Worm (Caenorhabditis elegans): ENCODE results near the gene fbxb-19.

The fbxb-19 gene

ce11 chrII:1694530-1694929 is 5.5 kb upstream of the fbxb-19 start, which contains the start of gene fbxc-26:
Gene fbxc-26, minus strand, starts transcription at chrII:1694630.
- TF ChIP-seq lin-38 (GFP tag; IDR thresholded peaks at IDR 0.05): no peak
- TF ChIP-seq snpc-1.2 (GFP tag; IDR thresholded peaks at IDR 0.05): no peak
- no peak for TF ChIP-seq lin-1 (GFP tag; IDR thresholded peaks at IDR 0.05)
- no peak for TF ChIP-seq nhr-77 (tag; optimal IDR thresholded peaks at IDR 0.05)
- no peak for TF ChIP-seq php-3 (GFP tag; IDR thresholded peaks at IDR 0.05)
- TF ChIP-seq dmd-9 (GFP tag; IDR thresholded peaks at IDR 0.05): no peak
- no peak for TF ChIP-seq D1046.2 (GFP tag; IDR thresholded peaks at IDR 0.05)
- TF ChIP-seq vab-7 (GFP tag; IDR thresholded peaks at IDR 0.05): no peak
- no peak for TF ChIP-seq nhr-76 (tag; optimal IDR thresholded peaks at IDR 0.05)
- no peak for TF ChIP-seq lir-3 (tag; optimal IDR thresholded peaks at IDR 0.05)
- no peak for TF ChIP-seq nhr-111 (GFP tag; optimal IDR thresholded peaks at IDR 0.05)
- no peak for TF ChIP-seq ZK546.5 (tag; optimal IDR thresholded peaks at IDR 0.05)

- no peak for TF ChIP-seq lin-29 (GFP tag; IDR thresholded peaks at IDR 0.05)
- no peak for TF ChIP-seq spr-1 (tag; optimal IDR thresholded peaks at IDR 0.05)
- TF ChIP-seq hlh-11 (tag; optimal IDR thresholded peaks at IDR 0.05): no peak
- TF ChIP-seq nhr-77 (tag; optimal IDR thresholded peaks at IDR 0.05): no peak
- TF ChIP-seq mdt-29 (GFP tag; IDR thresholded peaks at IDR 0.05): no peak
- no peak for TF ChIP-seq egl-27 (tag; optimal IDR thresholded peaks at IDR 0.05)
- no peak for TF ChIP-seq F44E2.7 (GFP tag; IDR thresholded peaks at IDR 0.05)
- TF ChIP-seq lim-7 (GFP tag; IDR thresholded peaks at IDR 0.05): no peak
- no peak for TF ChIP-seq sdz-12 (GFP tag; optimal IDR thresholded peaks at IDR 0.05)
These were observed 3.8 kb upstream of the fbxb-19 start, which contains the start of gene fbxc-21 for ce11 chrII:1692827-1693226. Gene fbxc-21, minus strand, starts transcription at chrII:1692927.

DNA sequence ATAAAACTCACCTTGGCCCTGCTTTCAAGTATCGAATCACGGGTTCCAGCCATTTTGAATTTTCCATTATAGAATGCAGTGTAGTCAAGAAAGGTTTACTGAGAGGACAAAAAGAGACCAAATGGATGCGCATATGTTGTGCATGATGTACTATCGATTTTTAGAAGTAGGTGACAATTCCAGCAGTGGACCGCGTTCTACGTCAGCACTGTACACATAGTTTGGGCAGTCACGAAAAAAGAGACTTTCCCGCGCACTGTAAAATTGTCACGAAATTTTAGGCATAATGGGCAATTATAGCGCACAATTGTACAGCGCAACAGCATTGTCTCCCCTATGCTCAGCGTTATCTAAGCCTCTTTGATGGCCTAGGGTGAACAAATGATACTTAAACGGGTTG is 2.0 kb upstream of the fbxb-19 start, which contains the start of gene fbxc-22:
TSS of gene fbxc-22 (minus strand) at position 101 of the 400 bp plus-strand sequence.
- TF ChIP-seq nhr-111 (GFP tag; optimal IDR thresholded peaks at IDR 0.05) (no peak), madf-5 (GFP tag; IDR thresholded peaks at IDR 0.05) (no peak), Y5F2A.4 (GFP tag; optimal IDR thresholded peaks at IDR 0.05) (no peak), cey-2 (tag; optimal IDR thresholded peaks at IDR 0.05; ENCODE audit: borderline replicate concordance, insufficient read depth) (no peak), daf-19 (GFP tag; conservative IDR thresholded peaks at IDR 0.05) (no peak), F37D6.2 (tag; optimal IDR thresholded peaks at IDR 0.05) (no peak), lir-3 (tag; optimal IDR thresholded peaks at IDR 0.05) (no peak), ceh-62 (tag; optimal IDR thresholded peaks at IDR 0.05) (no peak), jun-1 (tag; optimal IDR thresholded peaks at IDR 0.05) (no peak), lim-7 (GFP tag; IDR thresholded peaks at IDR 0.05) (no peak), snpc-1.2 (GFP tag; IDR thresholded peaks at IDR 0.05) (no peak), ceh-32 (tag; optimal IDR thresholded peaks at IDR 0.05; ENCODE audit: poor library complexity) (no peak)

ce11 chrII:1683742-1684141 is 5.2 kb downstream of the fbxb-19 start, which contains the start of gene fbxb-25:
Gene fbxb-25, plus strand, starts transcription at chrII:1684042.
- TF ChIP-seq ces-1 (GFP tag; optimal IDR thresholded peaks at IDR 0.05): no peak
- peak; percentile 53 for TF ChIP-seq duxl-1 (tag; optimal IDR thresholded peaks at IDR 0.05; ENCODE audit: poor library complexity)
- TF ChIP-seq mep-1 (tag; optimal IDR thresholded peaks at IDR 0.05): no peak
- no peak for TF ChIP-seq mes-2 (tag; optimal IDR thresholded peaks at IDR 0.05; ENCODE audit: poor library complexity, severe bottlenecking)
- TF ChIP-seq unc-39 (tag; optimal IDR thresholded peaks at IDR 0.05): no peak
- TF ChIP-seq aha-1 (tag): peak; percentile 39

ce11 chrII:1682218-1682617 is 6.8 kb downstream of the fbxb-19 start, which contains the start of gene fbxb-26:
Gene fbxb-26, plus strand, starts transcription at chrII:1682518.
- TF ChIP-seq snpc-1.2 (GFP tag; IDR thresholded peaks at IDR 0.05): no peak
- no peak for TF ChIP-seq ztf-11 (tag; optimal IDR thresholded peaks at IDR 0.05)
- no peak for TF ChIP-seq vab-7 (GFP tag; IDR thresholded peaks at IDR 0.05)
- no peak for TF ChIP-seq lin-1 (GFP tag; IDR thresholded peaks at IDR 0.05)

Measured in whole organism, L4 larva.